Worm (Caenorhabditis elegans): Measurements from ENCODE around the gene tag-297.

DNA sequence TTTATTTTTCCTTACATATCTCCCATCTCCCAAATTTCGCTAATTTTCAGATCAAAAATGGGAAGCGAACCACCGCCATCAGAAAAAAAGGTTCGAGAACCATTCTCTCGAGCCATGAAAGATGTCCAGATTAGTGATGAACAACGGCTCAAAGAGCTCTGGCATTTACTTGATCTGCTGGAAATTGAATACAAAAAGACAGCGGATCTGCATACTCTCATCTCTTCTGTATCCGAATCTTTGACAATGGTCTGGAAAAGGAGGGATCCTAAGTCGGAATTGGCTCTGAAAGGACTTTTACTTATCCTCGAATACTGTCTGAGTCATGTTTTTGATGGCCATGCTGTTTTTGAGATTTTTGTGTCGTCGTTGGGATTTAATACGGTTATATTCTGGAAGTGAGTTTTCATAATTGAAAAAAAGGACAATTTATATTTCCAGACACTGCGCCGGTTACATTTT is 26.5 kb upstream of the tag-297 start, which contains the start of gene tps-2:
- TF ChIP-seq pes-1 (GFP tag; IDR thresholded peaks at IDR 0.05): no peak
- TF ChIP-seq F13C5.2 (tag; optimal IDR thresholded peaks at IDR 0.05): no peak
- TF ChIP-seq tbx-37 (GFP tag; conservative IDR thresholded peaks at IDR 0.05): no peak
- no peak for TF ChIP-seq ama-1 (optimal IDR thresholded peaks at IDR 0.05)
- TF ChIP-seq tra-4 (tag; optimal IDR thresholded peaks at IDR 0.05): no peak
- TF ChIP-seq flt-1 (GFP tag; IDR thresholded peaks at IDR 0.05): no peak
- TF ChIP-seq ceh-36 (tag; optimal IDR thresholded peaks at IDR 0.05): no peak
- no peak for TF ChIP-seq scrt-1 (GFP tag; IDR thresholded peaks at IDR 0.05)
- TF ChIP-seq ets-7 (tag; optimal IDR thresholded peaks at IDR 0.05): no peak
- TF ChIP-seq hnd-1 (tag; optimal IDR thresholded peaks at IDR 0.05): no peak
- no peak for TF ChIP-seq hmg-4 (GFP tag; optimal IDR thresholded peaks at IDR 0.05)
- TF ChIP-seq ceh-13 (GFP tag; optimal IDR thresholded peaks at IDR 0.05): no peak
- no peak for TF ChIP-seq tbx-11 (GFP tag; IDR thresholded peaks at IDR 0.05)
- no peak for TF ChIP-seq sea-1 (GFP tag; conservative IDR thresholded peaks at IDR 0.05)
